Fruit fly (Drosophila melanogaster): ENCODE measurements around the gene CG12278.

CG12278 gene

dm6 chr3R:21090230-21091021 is 46.6 kb downstream of the CG12278 start:
- TF ChIP-seq CG13204 (GFP tag; optimal IDR thresholded peaks at IDR 0.05), result peak; percentile 20
- no peak for TF ChIP-seq Ets98B (GFP tag; IDR thresholded peaks at IDR 0.05)
- TF ChIP-seq CG17806 (tag; optimal IDR thresholded peaks at IDR 0.05), result no peak
- TF ChIP-seq CG34367 (tag; optimal IDR thresholded peaks at IDR 0.05), result no peak
- TF ChIP-seq EcR (GFP tag; optimal IDR thresholded peaks at IDR 0.05), result peak; percentile 62

- peak; percentile 40; the same call in 1 of the 3 replicates for TF ChIP-seq CG4496 (GFP tag; IDR thresholded peaks at IDR 0.05)
- TF ChIP-seq EcR (GFP tag; optimal IDR thresholded peaks at IDR 0.05), result no peak
- TF ChIP-seq rn (GFP tag; IDR thresholded peaks at IDR 0.05), result no peak
- TF ChIP-seq CG8159 (tag; optimal IDR thresholded peaks at IDR 0.05), result no peak
Measured at dm6 chr3R:21091500-21091899, 47.6 kb downstream of the CG12278 start.

- peak; percentile 64 for TF ChIP-seq EcR (GFP tag; optimal IDR thresholded peaks at IDR 0.05)
- no peak for TF ChIP-seq gl (tag; optimal IDR thresholded peaks at IDR 0.05)
Measured at dm6 chr3R:21092036-21092435, 48.2 kb downstream of the CG12278 start.

- TF ChIP-seq fd96Ca (GFP tag; IDR thresholded peaks at IDR 0.05) (no peak), CG32121 (GFP tag; IDR thresholded peaks at IDR 0.05) (no peak), CG10348 (GFP tag; IDR thresholded peaks at IDR 0.05) (no peak), CG8159 (tag; optimal IDR thresholded peaks at IDR 0.05) (no peak), Snoo (tag; optimal IDR thresholded peaks at IDR 0.05) (no peak), CG17806 (tag; optimal IDR thresholded peaks at IDR 0.05) (no peak), CG14655 (GFP tag; optimal IDR thresholded peaks at IDR 0.05) (no peak), Pif1A (GFP tag; optimal IDR thresholded peaks at IDR 0.05) (no peak), CG12605 (GFP tag; IDR thresholded peaks at IDR 0.05) (no peak), rn (GFP tag; IDR thresholded peaks at IDR 0.05) (no peak), D1 (tag; optimal IDR thresholded peaks at IDR 0.05) (no peak), gl (tag; optimal IDR thresholded peaks at IDR 0.05) (no peak), CG4496 (GFP tag; IDR thresholded peaks at IDR 0.05) (no peak), CG15710 (tag; optimal IDR thresholded peaks at IDR 0.05) (no peak), CG34367 (tag; optimal IDR thresholded peaks at IDR 0.05) (no peak)
Measured at dm6 chr3R:21092829-21093228, 49.0 kb downstream of the CG12278 start.

dm6 chr3R:21094292-21094691 is 50.4 kb downstream of the CG12278 start:
- no peak for TF ChIP-seq Pif1B (GFP tag; optimal IDR thresholded peaks at IDR 0.05)
- TF ChIP-seq CG17806 (tag; optimal IDR thresholded peaks at IDR 0.05), result no peak
- no peak for TF ChIP-seq CG9948 (tag; optimal IDR thresholded peaks at IDR 0.05)
- no peak for TF ChIP-seq Snoo (tag; optimal IDR thresholded peaks at IDR 0.05)
- TF ChIP-seq CG4496 (GFP tag; IDR thresholded peaks at IDR 0.05), result no peak
- TF ChIP-seq fd96Ca (GFP tag; IDR thresholded peaks at IDR 0.05), result no peak
